Fruit fly (Drosophila melanogaster) whole organism, embryonic: ENCODE results near the gene SrpRbeta.

Experiments used
- CG10147 ChIP-seq: fragments of 200-800 bp; sonication (Bioruptor generic); optimal IDR thresholded peaks from 2 replicates; lab custom pipeline; 2019; ENCODE audit warnings: missing biosample characterization, mild to moderate bottlenecking, missing genetic modification characterization, moderate library complexity
- CG10321 ChIP-seq: fragments of 200-800 bp; sonication (Bioruptor generic); IDR thresholded peaks from 2 replicates; pipeline ENCODE4 v1.3.6; 2022; ENCODE audit warnings: missing biosample characterization, missing genetic modification characterization
- CG11247 ChIP-seq: fragments of 200-800 bp; sonication (Bioruptor generic); IDR thresholded peaks from 2 replicates; pipeline ENCODE4 v1.3.6; 2022; ENCODE audit warnings: missing biosample characterization, missing genetic modification characterization
- CG11696 ChIP-seq: fragments of 200-800 bp; sonication (Bioruptor generic); IDR thresholded peaks from 2 replicates; pipeline ENCODE4 v1.3.6; 2022; ENCODE audit warnings: missing biosample characterization, missing genetic modification characterization
- CG12236 ChIP-seq: fragments of 200-800 bp; sonication (Bioruptor generic); optimal IDR thresholded peaks from 2 replicates; lab custom pipeline; 2016; ENCODE audit warnings: missing biosample characterization, missing genetic modification characterization
- CG13894 ChIP-seq: fragments of 200-800 bp; sonication (Bioruptor generic); optimal IDR thresholded peaks from 3 replicates; lab custom pipeline; 2018; ENCODE audit warnings: missing biosample characterization, mild to moderate bottlenecking, missing genetic modification characterization, moderate library complexity
- CG14667 ChIP-seq: fragments of 200-800 bp; sonication (Bioruptor generic); IDR thresholded peaks from 2 replicates; pipeline ENCODE4 v1.3.6; 2022; ENCODE audit warnings: missing biosample characterization, missing genetic modification characterization
- CG15696 ChIP-seq: fragments of 200-800 bp; sonication (Bioruptor generic); optimal IDR thresholded peaks from 2 replicates; lab custom pipeline; 2019; ENCODE audit warnings: missing biosample characterization, mild to moderate bottlenecking, missing genetic modification characterization, moderate library complexity
- CG1602 ChIP-seq: fragments of 200-800 bp; sonication (Bioruptor generic); optimal IDR thresholded peaks from 3 replicates; lab custom pipeline; 2016; ENCODE audit warnings: missing biosample characterization, missing genetic modification characterization
- CG17186 ChIP-seq: fragments of 200-800 bp; sonication (Bioruptor generic); optimal IDR thresholded peaks from 3 replicates; lab custom pipeline; 2017; ENCODE audit warnings: missing biosample characterization, missing genetic modification reagents, missing genetic modification characterization
- CG1832 ChIP-seq: fragments of 200-800 bp; sonication (Bioruptor generic); optimal IDR thresholded peaks from 2 replicates; lab custom pipeline; 2017; ENCODE audit warnings: missing biosample characterization, mild to moderate bottlenecking, missing genetic modification characterization, inconsistent platforms
- CG33557 ChIP-seq: fragments of 200-800 bp; sonication (Bioruptor generic); optimal IDR thresholded peaks from 2 replicates; lab custom pipeline; 2019; ENCODE audit warnings: missing biosample characterization, mild to moderate bottlenecking, missing genetic modification characterization, moderate library complexity
- CG34224 ChIP-seq: fragments of 200-800 bp; sonication (Bioruptor generic); IDR thresholded peaks from 3 replicates; pipeline ENCODE4 v1.3.6; 2022; ENCODE audit warnings: missing biosample characterization, missing genetic modification characterization; ENCODE audit not compliant: partially characterized antibody
- CG5953 ChIP-seq: fragments of 200-800 bp; sonication (Bioruptor generic); IDR thresholded peaks from 2 replicates; pipeline ENCODE4 v1.3.6; 2022; ENCODE audit warnings: missing biosample characterization, missing genetic modification characterization
- CG7786 ChIP-seq: fragments of 200-800 bp; sonication (Bioruptor generic); optimal IDR thresholded peaks from 2 replicates; lab custom pipeline; 2016; ENCODE audit warnings: missing biosample characterization, missing genetic modification characterization
- CG7963 ChIP-seq: fragments of 200-800 bp; sonication (Bioruptor generic); IDR thresholded peaks from 3 replicates; pipeline ENCODE4 v1.3.6; 2022; ENCODE audit warnings: missing biosample characterization, missing genetic modification characterization; ENCODE audit not compliant: partially characterized antibody
- CG8359 ChIP-seq: fragments of 200-800 bp; sonication (Bioruptor generic); optimal IDR thresholded peaks from 2 replicates; lab custom pipeline; 2017; ENCODE audit warnings: missing biosample characterization, mild to moderate bottlenecking, missing genetic modification characterization, borderline replicate concordance
- Dfd ChIP-seq, 2 experiments: fragments of >200 bp; optimal IDR thresholded peaks; 2 replicates each; lab custom pipeline; 2017; ENCODE audit warnings: missing biosample characterization in 2 of 2, missing genetic modification characterization in 2 of 2
- Doc2 ChIP-seq: fragments of 200-800 bp; sonication (Bioruptor generic); IDR thresholded peaks from 2 replicates; pipeline ENCODE4 v1.3.6; 2022; ENCODE audit warnings: missing biosample characterization, missing genetic modification characterization
- E2f2 ChIP-seq: fragments of 200-800 bp; sonication (Bioruptor generic); IDR thresholded peaks from 2 replicates; pipeline ENCODE4 v1.3.6; 2022; ENCODE audit warnings: missing biosample characterization, missing genetic modification characterization
- Ets97D ChIP-seq: fragments of 200-800 bp; sonication (Bioruptor generic); optimal IDR thresholded peaks from 3 replicates; lab custom pipeline; 2016; ENCODE audit warnings: missing biosample characterization, missing genetic modification characterization
- Gug ChIP-seq: fragments of 200-800 bp; sonication (Bioruptor generic); IDR thresholded peaks from 4 replicates; pipeline ENCODE4 v1.3.6; 2022; ENCODE audit warnings: missing biosample characterization, missing genetic modification characterization
- Hr39 ChIP-seq: fragments of >200 bp; optimal IDR thresholded peaks from 2 replicates; lab custom pipeline; 2017
- Lhr ChIP-seq: fragments of 200-800 bp; sonication (Bioruptor generic); optimal IDR thresholded peaks from 3 replicates; lab custom pipeline; 2017; ENCODE audit warnings: mild to moderate bottlenecking, missing biosample characterization, missing genetic modification reagents, missing genetic modification characterization
- Med ChIP-seq: fragments of 200-800 bp; sonication (Bioruptor generic); peaks from one replicate; lab custom pipeline; 2016; ENCODE audit warnings: missing biosample characterization, missing genetic modification characterization, mild to moderate bottlenecking, inconsistent platforms, moderate library complexity
- Mes4 ChIP-seq: fragments of 200-800 bp; sonication (Bioruptor generic); optimal IDR thresholded peaks from 2 replicates; lab custom pipeline; 2016; ENCODE audit warnings: missing biosample characterization, missing genetic modification characterization
- NC2α ChIP-seq: fragments of 200-800 bp; sonication (Bioruptor generic); optimal IDR thresholded peaks from 2 replicates; lab custom pipeline; 2016; ENCODE audit warnings: missing biosample characterization, missing genetic modification characterization
- Nf-YA ChIP-seq: fragments of 200-800 bp; sonication (Bioruptor generic); IDR thresholded peaks from 2 replicates; pipeline ENCODE4 v1.3.6; 2022; ENCODE audit warnings: missing biosample characterization, missing genetic modification characterization
- NfI ChIP-seq: fragments of 200-800 bp; sonication (Bioruptor generic); optimal IDR thresholded peaks from 3 replicates; lab custom pipeline; 2018; ENCODE audit warnings: missing biosample characterization, mild to moderate bottlenecking, missing genetic modification characterization, moderate library complexity
- Opbp ChIP-seq: fragments of 200-800 bp; sonication (Bioruptor generic); IDR thresholded peaks from 3 replicates; pipeline ENCODE4 v1.3.6; 2022; ENCODE audit warnings: missing biosample characterization, missing genetic modification characterization; ENCODE audit not compliant: partially characterized antibody
- Poxn ChIP-seq: fragments of 200-800 bp; sonication (Bioruptor generic); IDR thresholded peaks from 2 replicates; pipeline ENCODE4 v1.3.6; 2022; ENCODE audit warnings: missing biosample characterization, missing genetic modification characterization
- Ptx1 ChIP-seq: fragments of 200-800 bp; sonication (Bioruptor generic); IDR thresholded peaks from 2 replicates; pipeline ENCODE4 v1.3.6; 2022; ENCODE audit warnings: missing biosample characterization, missing genetic modification characterization
- Xbp1 ChIP-seq: fragments of 200-800 bp; sonication (Bioruptor generic); optimal IDR thresholded peaks from 3 replicates; lab custom pipeline; 2016; ENCODE audit warnings: missing biosample characterization, mild to moderate bottlenecking, missing genetic modification characterization
- ap ChIP-seq: fragments of 200-800 bp; sonication (Bioruptor generic); IDR thresholded peaks from 2 replicates; pipeline ENCODE4 v1.3.6; 2022; ENCODE audit warnings: missing biosample characterization, missing genetic modification characterization
- ara ChIP-seq: fragments of 200-800 bp; sonication (Bioruptor generic); IDR thresholded peaks from 2 replicates; pipeline ENCODE4 v1.3.6; 2022; ENCODE audit warnings: missing biosample characterization, missing genetic modification characterization
- br ChIP-seq: fragments of >200 bp; optimal IDR thresholded peaks from 2 replicates; lab custom pipeline; 2017
- cato ChIP-seq: fragments of 200-800 bp; sonication (Bioruptor generic); optimal IDR thresholded peaks from 2 replicates; lab custom pipeline; 2016; ENCODE audit warnings: missing biosample characterization, missing genetic modification characterization, borderline replicate concordance
- chif ChIP-seq, 2 experiments: fragments of 200-800 bp; sonication (Bioruptor generic); optimal IDR thresholded peaks; 3 replicates each; lab custom pipeline; 2016; ENCODE audit warnings: missing biosample characterization in 2 of 2, missing genetic modification characterization in 2 of 2
- hb ChIP-seq: fragments of 200-800 bp; sonication (Bioruptor generic); IDR thresholded peaks from 3 replicates; pipeline ENCODE4 v1.3.6; 2022; ENCODE audit warnings: missing biosample characterization, missing genetic modification characterization; ENCODE audit not compliant: partially characterized antibody
- hkb ChIP-seq, 2 experiments: fragments of 200-800 bp in 1 of 2; fragments of >200 bp in 1 of 2; sonication (Bioruptor generic) in 1 of 2; IDR thresholded peaks in 1 of 2; optimal IDR thresholded peaks in 1 of 2; 2 replicates each; pipeline versions ENCODE4 v1.3.6 to Lab custom; 2017 to 2022; ENCODE audit warnings: missing biosample characterization in 1 of 2, missing genetic modification characterization in 1 of 2
- hth ChIP-seq: fragments of >200 bp; optimal IDR thresholded peaks from 2 replicates; lab custom pipeline; 2017; ENCODE audit warnings: inconsistent platforms
- ind ChIP-seq: fragments of 200-800 bp; sonication (Bioruptor generic); optimal IDR thresholded peaks from 3 replicates; lab custom pipeline; 2016; ENCODE audit warnings: missing biosample characterization, missing genetic modification characterization
- otp ChIP-seq: fragments of 200-800 bp; sonication (Bioruptor generic); IDR thresholded peaks from 3 replicates; pipeline ENCODE4, ENCODE4 v1.3.6; 2022; ENCODE audit warnings: missing biosample characterization, missing genetic modification characterization
- pb ChIP-seq: fragments of 200-800 bp; sonication (Bioruptor generic); optimal IDR thresholded peaks from 3 replicates; lab custom pipeline; 2016; ENCODE audit warnings: missing biosample characterization, missing genetic modification characterization
- pfk ChIP-seq: fragments of 200-800 bp; sonication (Bioruptor generic); optimal IDR thresholded peaks from 2 replicates; lab custom pipeline; 2018; ENCODE audit warnings: missing biosample characterization, mild to moderate bottlenecking, missing genetic modification characterization, moderate library complexity
- pita ChIP-seq: fragments of 200-800 bp; sonication (Bioruptor generic); optimal IDR thresholded peaks from 2 replicates; lab custom pipeline; 2017; ENCODE audit warnings: missing biosample characterization, mild to moderate bottlenecking, missing genetic modification characterization
- twi ChIP-seq: fragments of 200-800 bp; optimal IDR thresholded peaks from 2 replicates; lab custom pipeline; 2019; ENCODE audit warnings: missing biosample characterization, mild to moderate bottlenecking, missing genetic modification characterization, moderate library complexity
- tx ChIP-seq: fragments of 200-800 bp; sonication (Bioruptor generic); optimal IDR thresholded peaks from 2 replicates; lab custom pipeline; 2016; ENCODE audit warnings: missing biosample characterization, missing genetic modification characterization
- vnd ChIP-seq: fragments of 200-800 bp; sonication (Bioruptor generic); IDR thresholded peaks from 3 replicates; pipeline ENCODE4 v1.3.6; 2022; ENCODE audit warnings: missing biosample characterization, missing genetic modification characterization; ENCODE audit not compliant: partially characterized antibody
- wek ChIP-seq: fragments of 200-800 bp; sonication (Bioruptor generic); optimal IDR thresholded peaks from 3 replicates; lab custom pipeline; 2018; ENCODE audit warnings: missing biosample characterization, mild to moderate bottlenecking, missing genetic modification characterization, moderate library complexity
- zf30C ChIP-seq: fragments of 200-800 bp; sonication (Bioruptor generic); optimal IDR thresholded peaks from 3 replicates; lab custom pipeline; 2018; ENCODE audit warnings: missing biosample characterization, mild to moderate bottlenecking, missing genetic modification characterization
- zfh2 ChIP-seq: fragments of 200-800 bp; sonication (Bioruptor generic); optimal IDR thresholded peaks from 2 replicates; lab custom pipeline; 2016; ENCODE audit warnings: missing biosample characterization, missing genetic modification characterization

Gene SrpRbeta

dm6 chr3L:8689675-8690074 lies 30.4 kb downstream of the SrpRbeta start (continued):
- TF ChIP-seq CG11247 (GFP tag; lab: Robert Waterston, UW), result no peak
- no peak for TF ChIP-seq CG12236 (GFP tag; lab: Kevin White, UChicago)
- TF ChIP-seq CG33557 (GFP tag; lab: Kevin White, UChicago), result no peak
- no peak for TF ChIP-seq zfh2 (GFP tag; lab: Kevin White, UChicago)
- no peak for TF ChIP-seq Dfd (GFP tag; optimal IDR thresholded peaks at IDR 0.05; lab: Kevin White, UChicago)
- TF ChIP-seq Opbp (GFP tag; lab: Robert Waterston, UW), result no peak
- no peak for TF ChIP-seq pita (GFP tag; lab: Kevin White, UChicago)
- no peak for TF ChIP-seq chif (GFP tag; optimal IDR thresholded peaks at IDR 0.05; lab: Kevin White, UChicago)
- peak; percentile 27 for TF ChIP-seq NfI (GFP tag; lab: Kevin White, UChicago)
- no peak for TF ChIP-seq CG34224
- TF ChIP-seq pfk (GFP tag; lab: Kevin White, UChicago), result peak; percentile 23
- no peak for TF ChIP-seq vnd (GFP tag; lab: Robert Waterston, UW)
- TF ChIP-seq ind (GFP tag; lab: Kevin White, UChicago), result peak; percentile 24
- no peak for TF ChIP-seq Ptx1
- no peak for TF ChIP-seq hkb (optimal IDR thresholded peaks at IDR 0.05; lab: Kevin White, UChicago)
- 0 out of 2 replicates have a peak, but pooled peaks have one; percentile 44 for TF ChIP-seq hkb (GFP tag; IDR thresholded peaks at IDR 0.05; lab: Robert Waterston, UW)
- TF ChIP-seq Poxn (GFP tag; lab: Robert Waterston, UW), result no peak
- TF ChIP-seq CG13894, result peak; percentile 31
- no peak for TF ChIP-seq pb (GFP tag; lab: Kevin White, UChicago)
- no peak for TF ChIP-seq Lhr (GFP tag; lab: Kevin White, UChicago)
- no peak for TF ChIP-seq Doc2 (GFP tag; lab: Robert Waterston, UW)
- no peak for TF ChIP-seq Gug
- no peak for TF ChIP-seq Mes4 (GFP tag; lab: Kevin White, UChicago)
- peak; percentile 5 for TF ChIP-seq wek (GFP tag; lab: Kevin White, UChicago)
- TF ChIP-seq Nf-YA (GFP tag; lab: Robert Waterston, UW), result no peak
- no peak for TF ChIP-seq CG17186 (GFP tag; lab: Kevin White, UChicago)
- no peak for TF ChIP-seq tx (GFP tag; lab: Kevin White, UChicago)
- no peak for TF ChIP-seq CG14667 (GFP tag; lab: Robert Waterston, UW)
- no peak for TF ChIP-seq twi (tag; lab: Kevin White, UChicago)
- no peak for TF ChIP-seq otp
- TF ChIP-seq CG10321, result no peak
- no peak for TF ChIP-seq CG5953 (GFP tag; lab: Robert Waterston, UW)
- TF ChIP-seq hb (GFP tag; lab: Robert Waterston, UW), result no peak
- no peak for TF ChIP-seq CG11696 (GFP tag; lab: Robert Waterston, UW)
- TF ChIP-seq CG7963 (GFP tag; lab: Robert Waterston, UW), result no peak
- TF ChIP-seq ap, result no peak
- no peak for TF ChIP-seq hth (lab: Kevin White, UChicago)
- no peak for TF ChIP-seq br
- no peak for TF ChIP-seq zf30C
- TF ChIP-seq NC2α (GFP tag; lab: Kevin White, UChicago), result no peak
- peak; percentile 51 for TF ChIP-seq CG15696
- no peak for TF ChIP-seq Xbp1
- TF ChIP-seq Hr39 (lab: Kevin White, UChicago), result no peak
- no peak for TF ChIP-seq CG8359 (GFP tag; lab: Kevin White, UChicago)
- no peak for TF ChIP-seq cato (GFP tag; lab: Kevin White, UChicago)
- TF ChIP-seq ara (GFP tag; lab: Robert Waterston, UW), result 0 out of 2 replicates have a peak, but pooled peaks have one; percentile 11
- TF ChIP-seq Ets97D (GFP tag; lab: Kevin White, UChicago), result no peak
- no peak for TF ChIP-seq E2f2 (GFP tag; lab: Robert Waterston, UW)
- peak; percentile 9 for TF ChIP-seq CG10147 (GFP tag; lab: Kevin White, UChicago)
- TF ChIP-seq CG1832 (GFP tag; lab: Kevin White, UChicago), result no peak
- peak; percentile 87 for TF ChIP-seq Med
- no peak for TF ChIP-seq CG7786 (GFP tag; lab: Kevin White, UChicago)
- no peak for TF ChIP-seq CG1602
